Comparison of ENCODE assay signal across 1 fruit fly cellular context in the genomic region with DNA sequence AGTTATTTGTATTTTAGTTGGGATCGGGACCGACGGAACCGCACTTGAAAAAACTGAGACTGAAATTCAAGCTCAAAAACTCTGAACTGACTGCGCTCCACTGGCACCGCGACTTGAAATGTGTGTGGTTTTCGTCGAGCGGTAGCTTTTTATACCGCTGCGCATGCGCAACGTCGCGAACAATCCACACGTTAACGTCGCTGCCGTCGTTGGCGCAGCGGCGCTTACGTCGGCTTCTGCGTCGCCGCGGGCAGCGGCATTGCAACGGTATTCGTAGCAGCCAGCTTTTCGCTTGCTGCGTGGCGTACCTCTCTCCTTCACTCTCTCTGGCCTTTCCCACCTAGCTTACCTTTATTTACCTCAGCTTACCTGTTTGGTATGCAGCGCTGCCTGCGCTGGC.
TF ChIP-seq lines count a peak whose summit lies in the region.

A gene (minus strand): TSS at position 124 of the 400 bp plus-strand sequence.

TF ChIP-seq in whole organism, embryonic, 481 proteins besides CTCF, POLR2A, EP300 and RAD21 (continued from another document):
- TF ChIP-seq nom (GFP tag; optimal IDR thresholded peaks at IDR 0.05; lab: Kevin White, UChicago): peak; percentile 38
- TF ChIP-seq gcm2 (GFP tag; optimal IDR thresholded peaks at IDR 0.05; lab: Kevin White, UChicago): no peak
- TF ChIP-seq CG32767 (GFP tag; IDR thresholded peaks at IDR 0.05; lab: Robert Waterston, UW): 0 out of 2 replicates have a peak, but pooled peaks have one; percentile 30
- TF ChIP-seq CG6854 (GFP tag; optimal IDR thresholded peaks at IDR 0.05; lab: Kevin White, UChicago): no peak
- no peak for TF ChIP-seq Dip2 (GFP tag; IDR thresholded peaks at IDR 0.05; lab: Robert Waterston, UW)
- TF ChIP-seq dmrt99B (tag; optimal IDR thresholded peaks at IDR 0.05; lab: Kevin White, UChicago): no peak
- no peak for TF ChIP-seq Dref (GFP tag; IDR thresholded peaks at IDR 0.05; lab: Robert Waterston, UW)
- TF ChIP-seq so (GFP tag; IDR thresholded peaks at IDR 0.05; lab: Robert Waterston, UW): no peak
- TF ChIP-seq NFAT (GFP tag; IDR thresholded peaks at IDR 0.05; lab: Robert Waterston, UW): no peak
- no peak for TF ChIP-seq slp2 (GFP tag; optimal IDR thresholded peaks at IDR 0.05; lab: Kevin White, UChicago)
- TF ChIP-seq CG1832 (GFP tag; optimal IDR thresholded peaks at IDR 0.05; lab: Kevin White, UChicago): peak; percentile 26
- no peak for TF ChIP-seq CG16813 (GFP tag; IDR thresholded peaks at IDR 0.05; lab: Robert Waterston, UW; ENCODE audit: partially characterized antibody)
- peak; percentile 4 for TF ChIP-seq CG4282 (GFP tag; optimal IDR thresholded peaks at IDR 0.05; lab: Kevin White, UChicago)
- 0 out of 3 replicates have a peak, but pooled peaks have one; percentile 52 for TF ChIP-seq CG6175 (GFP tag; IDR thresholded peaks at IDR 0.05; lab: Robert Waterston, UW)
- no peak for TF ChIP-seq CG18764 (GFP tag; optimal IDR thresholded peaks at IDR 0.05; lab: Kevin White, UChicago)
- no peak for TF ChIP-seq caup (GFP tag; optimal IDR thresholded peaks at IDR 0.05; lab: Kevin White, UChicago; ENCODE audit: severe bottlenecking)
- peak in 1 of 2 experiments; percentile 5 for TF ChIP-seq Hr78 (GFP tag; optimal IDR thresholded peaks at IDR 0.05; lab: Kevin White, UChicago)
- no peak for TF ChIP-seq CG10209 (GFP tag; optimal IDR thresholded peaks at IDR 0.05; lab: Kevin White, UChicago)
- no peak for TF ChIP-seq gt (GFP tag; IDR thresholded peaks at IDR 0.05; lab: Robert Waterston, UW)
- 0 out of 3 replicates have a peak, but pooled peaks have one; percentile 19 for TF ChIP-seq Opbp (GFP tag; IDR thresholded peaks at IDR 0.05; lab: Robert Waterston, UW; ENCODE audit: partially characterized antibody)
- peak; percentile 64 for TF ChIP-seq Med (GFP tag; lab: Kevin White, UChicago)
- no peak for TF ChIP-seq MTF-1 (GFP tag; optimal IDR thresholded peaks at IDR 0.05; lab: Kevin White, UChicago; ENCODE audit: borderline replicate concordance)
- no peak for TF ChIP-seq lbe (GFP tag; optimal IDR thresholded peaks at IDR 0.05; lab: Kevin White, UChicago)
- peak; percentile 36; the same call in 1 of the 3 replicates for TF ChIP-seq CG34224 (GFP tag; IDR thresholded peaks at IDR 0.05; lab: Robert Waterston, UW; ENCODE audit: partially characterized antibody)
- TF ChIP-seq Adf1 (GFP tag; IDR thresholded peaks at IDR 0.05; lab: Robert Waterston, UW): peak; percentile 96
- no peak for TF ChIP-seq Max (GFP tag; optimal IDR thresholded peaks at IDR 0.05; lab: Kevin White, UChicago)
- TF ChIP-seq CG12769 (tag; optimal IDR thresholded peaks at IDR 0.05; lab: Kevin White, UChicago): peak; percentile 10
- no peak for TF ChIP-seq Rfx (GFP tag; IDR thresholded peaks at IDR 0.05; lab: Robert Waterston, UW)
- peak; percentile 11 for TF ChIP-seq ewg (GFP tag; optimal IDR thresholded peaks at IDR 0.05; lab: Kevin White, UChicago)
- no peak for TF ChIP-seq Fer2 (tag; optimal IDR thresholded peaks at IDR 0.05; lab: Kevin White, UChicago)
- TF ChIP-seq fd3F (GFP tag; optimal IDR thresholded peaks at IDR 0.05; lab: Kevin White, UChicago): no peak
- TF ChIP-seq CG10979 (tag; optimal IDR thresholded peaks at IDR 0.05; lab: Kevin White, UChicago): no peak
- TF ChIP-seq CG31441 (GFP tag; IDR thresholded peaks at IDR 0.05; lab: Robert Waterston, UW): no peak
- TF ChIP-seq zfh1 (GFP tag; IDR thresholded peaks at IDR 0.05; lab: Robert Waterston, UW): no peak
- no peak for TF ChIP-seq Usf (GFP tag; optimal IDR thresholded peaks at IDR 0.05; lab: Kevin White, UChicago)
- peak; percentile 18 for TF ChIP-seq Blimp-1 (GFP tag; optimal IDR thresholded peaks at IDR 0.05; lab: Kevin White, UChicago)
- no peak for TF ChIP-seq Dfd (GFP tag; optimal IDR thresholded peaks at IDR 0.05; lab: Kevin White, UChicago)
- TF ChIP-seq CG2712 (tag; optimal IDR thresholded peaks at IDR 0.05; lab: Kevin White, UChicago): peak; percentile 12
- peak; percentile 66 for TF ChIP-seq crol (GFP tag; IDR thresholded peaks at IDR 0.05; lab: Robert Waterston, UW)
- no peak for TF ChIP-seq Dip3 (GFP tag; optimal IDR thresholded peaks at IDR 0.05; lab: Kevin White, UChicago)
- TF ChIP-seq CG18476 (GFP tag; optimal IDR thresholded peaks at IDR 0.05; lab: Kevin White, UChicago): no peak
- no peak for TF ChIP-seq Rx (GFP tag; IDR thresholded peaks at IDR 0.05; lab: Robert Waterston, UW)
- peak; percentile 95 for TF ChIP-seq CG18011 (GFP tag; optimal IDR thresholded peaks at IDR 0.05; lab: Kevin White, UChicago)
- TF ChIP-seq disco-r (GFP tag; optimal IDR thresholded peaks at IDR 0.05; lab: Kevin White, UChicago): no peak
- no peak for TF ChIP-seq prd (optimal IDR thresholded peaks at IDR 0.05; lab: Kevin White, UChicago)
- no peak for TF ChIP-seq prd (GFP tag; IDR thresholded peaks at IDR 0.05; lab: Robert Waterston, UW)
- peak; percentile 54; the same call in 1 of the 2 replicates for TF ChIP-seq bbx (GFP tag; IDR thresholded peaks at IDR 0.05; lab: Robert Waterston, UW; ENCODE audit: partially characterized antibody)
- no peak for TF ChIP-seq CG9817 (tag; optimal IDR thresholded peaks at IDR 0.05; lab: Kevin White, UChicago)
- TF ChIP-seq CG10267 (tag; optimal IDR thresholded peaks at IDR 0.05; lab: Kevin White, UChicago): no peak
- TF ChIP-seq Atf-2 (GFP tag; optimal IDR thresholded peaks at IDR 0.05; lab: Kevin White, UChicago): no peak
- peak; percentile 20 for TF ChIP-seq oc (tag; optimal IDR thresholded peaks at IDR 0.05; lab: Kevin White, UChicago)
- TF ChIP-seq CG6791 (GFP tag; IDR thresholded peaks at IDR 0.05; lab: Robert Waterston, UW; ENCODE audit: partially characterized antibody): no peak
- no peak for TF ChIP-seq org-1 (GFP tag; optimal IDR thresholded peaks at IDR 0.05; lab: Kevin White, UChicago)
- TF ChIP-seq CG43689 (GFP tag; IDR thresholded peaks at IDR 0.05; lab: Robert Waterston, UW): no peak
- no peak for TF ChIP-seq repo (GFP tag; optimal IDR thresholded peaks at IDR 0.05; lab: Kevin White, UChicago)
- TF ChIP-seq slou (GFP tag; optimal IDR thresholded peaks at IDR 0.05; lab: Kevin White, UChicago): no peak
- no peak for TF ChIP-seq CG4328 (GFP tag; optimal IDR thresholded peaks at IDR 0.05; lab: Kevin White, UChicago)
- TF ChIP-seq sd (tag; optimal IDR thresholded peaks at IDR 0.05; lab: Kevin White, UChicago): peak; percentile 40
- TF ChIP-seq CG17802 (tag; optimal IDR thresholded peaks at IDR 0.05; lab: Kevin White, UChicago): no peak
- TF ChIP-seq CG12071 (GFP tag; optimal IDR thresholded peaks at IDR 0.05; lab: Kevin White, UChicago): no peak
- no peak for TF ChIP-seq Mes4 (GFP tag; optimal IDR thresholded peaks at IDR 0.05; lab: Kevin White, UChicago)
- TF ChIP-seq da (GFP tag; optimal IDR thresholded peaks at IDR 0.05; lab: Kevin White, UChicago): no peak
- TF ChIP-seq CG5245 (GFP tag; optimal IDR thresholded peaks at IDR 0.05; lab: Kevin White, UChicago): no peak
- no peak for TF ChIP-seq CG30020 (tag; optimal IDR thresholded peaks at IDR 0.05; lab: Kevin White, UChicago)
- TF ChIP-seq Dbx (GFP tag; IDR thresholded peaks at IDR 0.05; lab: Robert Waterston, UW): peak; percentile 10; the same call in 1 of the 3 replicates
- no peak for TF ChIP-seq CG7372 (GFP tag; IDR thresholded peaks at IDR 0.05; lab: Robert Waterston, UW)
- no peak for TF ChIP-seq CG10321 (GFP tag; IDR thresholded peaks at IDR 0.05; lab: Robert Waterston, UW)
- TF ChIP-seq CG5180 (GFP tag; optimal IDR thresholded peaks at IDR 0.05; lab: Kevin White, UChicago): peak; percentile 22
- TF ChIP-seq tin (GFP tag; optimal IDR thresholded peaks at IDR 0.05; lab: Kevin White, UChicago): no peak
- peak; percentile 24 for TF ChIP-seq Jarid2 (GFP tag; optimal IDR thresholded peaks at IDR 0.05; lab: Kevin White, UChicago)
- TF ChIP-seq ems (GFP tag; optimal IDR thresholded peaks at IDR 0.05; lab: Kevin White, UChicago): no peak
- TF ChIP-seq CG12219 (GFP tag; optimal IDR thresholded peaks at IDR 0.05; lab: Kevin White, UChicago): no peak
- no peak for TF ChIP-seq nerfin-1 (tag; optimal IDR thresholded peaks at IDR 0.05; lab: Kevin White, UChicago)
- TF ChIP-seq CG2199 (GFP tag; IDR thresholded peaks at IDR 0.05; lab: Robert Waterston, UW): no peak
- no peak for TF ChIP-seq CG4404 (GFP tag; IDR thresholded peaks at IDR 0.05; lab: Robert Waterston, UW)
- 0 out of 2 replicates have a peak, but pooled peaks have one; percentile 31 for TF ChIP-seq sob (GFP tag; IDR thresholded peaks at IDR 0.05; lab: Robert Waterston, UW)
- no peak for TF ChIP-seq unc-4 (GFP tag; IDR thresholded peaks at IDR 0.05; lab: Robert Waterston, UW; ENCODE audit: partially characterized antibody)
- no peak for TF ChIP-seq croc (GFP tag; conservative IDR thresholded peaks at IDR 0.05; lab: Robert Waterston, UW)
- TF ChIP-seq E2f1 (GFP tag; IDR thresholded peaks at IDR 0.05; lab: Robert Waterston, UW): no peak
- no peak for TF ChIP-seq CG3281 (GFP tag; optimal IDR thresholded peaks at IDR 0.05; lab: Kevin White, UChicago)
- TF ChIP-seq CG3065 (GFP tag; optimal IDR thresholded peaks at IDR 0.05; lab: Kevin White, UChicago): no peak
- TF ChIP-seq Dll (GFP tag; IDR thresholded peaks at IDR 0.05; lab: Robert Waterston, UW; ENCODE audit: partially characterized antibody): no peak
- TF ChIP-seq Hey (tag; optimal IDR thresholded peaks at IDR 0.05; lab: Kevin White, UChicago): no peak
- no peak for TF ChIP-seq Aef1 (GFP tag; IDR thresholded peaks at IDR 0.05; lab: Robert Waterston, UW)
- peak; percentile 8 for TF ChIP-seq cg (GFP tag; optimal IDR thresholded peaks at IDR 0.05; lab: Kevin White, UChicago)
- no peak for TF ChIP-seq Camta (GFP tag; optimal IDR thresholded peaks at IDR 0.05; lab: Kevin White, UChicago)
- 0 out of 2 replicates have a peak, but pooled peaks have one; percentile 20 for TF ChIP-seq Drgx (GFP tag; IDR thresholded peaks at IDR 0.05; lab: Robert Waterston, UW)
- TF ChIP-seq chinmo (GFP tag; IDR thresholded peaks at IDR 0.05; lab: Robert Waterston, UW; ENCODE audit: partially characterized antibody): peak; percentile 77; the same call in 2 of the 4 replicates
- TF ChIP-seq Doc2 (GFP tag; IDR thresholded peaks at IDR 0.05; lab: Robert Waterston, UW): no peak
- no peak for TF ChIP-seq ash1 (GFP tag; optimal IDR thresholded peaks at IDR 0.05; lab: Kevin White, UChicago)
- peak; percentile 26 for TF ChIP-seq stwl (tag; optimal IDR thresholded peaks at IDR 0.05; lab: Kevin White, UChicago)
- no peak for TF ChIP-seq CG15479 (GFP tag; optimal IDR thresholded peaks at IDR 0.05; lab: Kevin White, UChicago)
- TF ChIP-seq CG10431 (GFP tag; optimal IDR thresholded peaks at IDR 0.05; lab: Kevin White, UChicago): no peak
- TF ChIP-seq CG11398 (GFP tag; optimal IDR thresholded peaks at IDR 0.05; lab: Kevin White, UChicago): no peak
- no peak for TF ChIP-seq CG17912 (GFP tag; optimal IDR thresholded peaks at IDR 0.05; lab: Kevin White, UChicago)
- no peak for TF ChIP-seq CG10565 (GFP tag; optimal IDR thresholded peaks at IDR 0.05; lab: Kevin White, UChicago)
- TF ChIP-seq CG1602 (GFP tag; optimal IDR thresholded peaks at IDR 0.05; lab: Kevin White, UChicago): no peak
- no peak for TF ChIP-seq CG14965 (GFP tag; optimal IDR thresholded peaks at IDR 0.05; lab: Kevin White, UChicago; ENCODE audit: borderline replicate concordance)
